Worm (Caenorhabditis elegans) whole organism, late embryonic: ENCODE results near the gene C18E9.8.

Experiments
- K02D7.2 ChIP-seq: sonication (generic microtip); optimal IDR thresholded peaks from 2 replicates; lab custom pipeline; 2017; ENCODE audit warnings: mild to moderate bottlenecking, missing genetic modification characterization, missing compliant biosample characterization
- T23F11.4 ChIP-seq: fragments of 200-800 bp; sonication (Bioruptor generic); optimal IDR thresholded peaks from 2 replicates; lab custom pipeline; 2018; ENCODE audit warnings: mild to moderate bottlenecking, missing genetic modification characterization, missing compliant biosample characterization
- ahr-1 ChIP-seq: sonication (generic microtip); optimal IDR thresholded peaks from 2 replicates; lab custom pipeline; 2016; ENCODE audit warnings: missing genetic modification characterization, missing compliant biosample characterization
- ama-1 ChIP-seq: fragments of 150-350 bp; optimal IDR thresholded peaks from 2 replicates; lab custom pipeline; 2014
- ceh-18 ChIP-seq: sonication (generic microtip); optimal IDR thresholded peaks from 2 replicates; lab custom pipeline; 2016; ENCODE audit warnings: missing genetic modification characterization, missing compliant biosample characterization
- ceh-2 ChIP-seq: sonication (generic microtip); optimal IDR thresholded peaks from 2 replicates; lab custom pipeline; 2016; ENCODE audit warnings: missing genotype, missing genetic modification characterization, missing compliant biosample characterization
- ceh-31 ChIP-seq: sonication (generic microtip); optimal IDR thresholded peaks from 2 replicates; lab custom pipeline; 2016; ENCODE audit warnings: missing genetic modification characterization, missing compliant biosample characterization
- ceh-48 ChIP-seq: sonication (generic microtip); optimal IDR thresholded peaks from 2 replicates; lab custom pipeline; 2016; ENCODE audit warnings: missing genetic modification characterization, inconsistent platforms, missing compliant biosample characterization
- che-1 ChIP-seq: sonication (generic microtip); optimal IDR thresholded peaks from 2 replicates; lab custom pipeline; 2016; ENCODE audit warnings: mild to moderate bottlenecking, missing genetic modification characterization, missing compliant biosample characterization
- dmd-4 ChIP-seq: sonication (generic microtip); optimal IDR thresholded peaks from 2 replicates; lab custom pipeline; 2016; ENCODE audit warnings: borderline replicate concordance, missing genetic modification characterization, missing compliant biosample characterization
- dve-1 ChIP-seq: sonication (generic microtip); optimal IDR thresholded peaks from 2 replicates; lab custom pipeline; 2017; ENCODE audit warnings: antibody characterized with exemption, mild to moderate bottlenecking, missing genetic modification characterization, missing compliant biosample characterization
- ets-4 ChIP-seq: sonication (generic microtip); optimal IDR thresholded peaks from 2 replicates; lab custom pipeline; 2016; ENCODE audit warnings: missing genetic modification characterization, missing compliant biosample characterization
- eyg-1 ChIP-seq: sonication (generic microtip); optimal IDR thresholded peaks from 2 replicates; lab custom pipeline; 2016; ENCODE audit warnings: missing genotype, missing genetic modification characterization, missing compliant biosample characterization
- fax-1 ChIP-seq: sonication (generic microtip); optimal IDR thresholded peaks from 2 replicates; lab custom pipeline; 2016; ENCODE audit warnings: missing genotype, missing genetic modification characterization, missing compliant biosample characterization
- fkh-10 ChIP-seq: fragments of 150-350 bp; optimal IDR thresholded peaks from 2 replicates; lab custom pipeline; 2014; ENCODE audit warnings: missing biosample characterization, missing genetic modification reagents, missing genetic modification characterization
- hlh-13 ChIP-seq: fragments of 200-800 bp; sonication (Bioruptor generic); optimal IDR thresholded peaks from 2 replicates; lab custom pipeline; 2018; ENCODE audit warnings: mild to moderate bottlenecking, missing genetic modification characterization, missing compliant biosample characterization
- hlh-30 ChIP-seq: sonication (generic microtip); optimal IDR thresholded peaks from 2 replicates; lab custom pipeline; 2017; ENCODE audit warnings: antibody characterized with exemption, missing genetic modification characterization, missing compliant biosample characterization; ENCODE audit not compliant: insufficient read depth
- lim-6 ChIP-seq: sonication (generic microtip); optimal IDR thresholded peaks from 2 replicates; lab custom pipeline; 2016; ENCODE audit warnings: missing genetic modification characterization, missing compliant biosample characterization
- lin-11 ChIP-seq: fragments of 200-800 bp; sonication (Bioruptor generic); optimal IDR thresholded peaks from 2 replicates; lab custom pipeline; 2018; ENCODE audit warnings: mild to moderate bottlenecking, missing genetic modification characterization, missing compliant biosample characterization
- madf-2 ChIP-seq: sonication (generic microtip); optimal IDR thresholded peaks from 2 replicates; lab custom pipeline; 2017; ENCODE audit warnings: missing genetic modification characterization, missing compliant biosample characterization
- mec-3 ChIP-seq: sonication (generic microtip); optimal IDR thresholded peaks from 2 replicates; lab custom pipeline; 2016; ENCODE audit warnings: borderline replicate concordance, missing genetic modification characterization, missing compliant biosample characterization
- nhr-11 ChIP-seq: fragments of 150-350 bp; optimal IDR thresholded peaks from 2 replicates; lab custom pipeline; 2014; ENCODE audit warnings: missing biosample characterization, missing genetic modification characterization
- nhr-232 ChIP-seq: sonication (generic microtip); optimal IDR thresholded peaks from 2 replicates; lab custom pipeline; 2016; ENCODE audit warnings: missing genetic modification characterization, missing compliant biosample characterization
- odd-2 ChIP-seq: sonication (generic microtip); optimal IDR thresholded peaks from 2 replicates; lab custom pipeline; 2017; ENCODE audit warnings: antibody characterized with exemption, mild to moderate bottlenecking, missing genetic modification characterization, missing compliant biosample characterization
- pax-1 ChIP-seq: fragments of 150-350 bp; optimal IDR thresholded peaks from 2 replicates; lab custom pipeline; 2014; ENCODE audit warnings: missing biosample characterization, missing genetic modification characterization
- pha-4 ChIP-seq: fragments of 150-350 bp; optimal IDR thresholded peaks from 2 replicates; lab custom pipeline; 2018; ENCODE audit warnings: missing biosample characterization, missing genetic modification reagents, missing genetic modification characterization
- pqm-1 ChIP-seq: sonication (generic microtip); optimal IDR thresholded peaks from 2 replicates; lab custom pipeline; 2016; ENCODE audit warnings: missing genetic modification characterization, missing compliant biosample characterization
- pros-1 ChIP-seq: fragments of 150-350 bp; optimal IDR thresholded peaks from 2 replicates; lab custom pipeline; 2014; ENCODE audit warnings: missing biosample characterization, missing genetic modification reagents, missing genetic modification characterization
- ref-2 ChIP-seq: sonication (generic microtip); optimal IDR thresholded peaks from 2 replicates; lab custom pipeline; 2016; ENCODE audit warnings: missing genetic modification characterization, missing compliant biosample characterization
- rnt-1 ChIP-seq: sonication (generic microtip); optimal IDR thresholded peaks from 2 replicates; lab custom pipeline; 2016; ENCODE audit warnings: missing genetic modification characterization, missing compliant biosample characterization
- sdc-2 ChIP-seq: sonication (generic microtip); optimal IDR thresholded peaks from 2 replicates; lab custom pipeline; 2016; ENCODE audit warnings: missing genotype, missing genetic modification characterization, missing compliant biosample characterization
- sox-2 ChIP-seq: fragments of 200-800 bp; sonication (Bioruptor generic); IDR thresholded peaks from 2 replicates; pipeline ENCODE4 v1.3.6; 2022; ENCODE audit warnings: missing genetic modification reagents, missing genetic modification characterization, missing compliant biosample characterization
- sox-4 ChIP-seq: sonication (generic microtip); optimal IDR thresholded peaks from 2 replicates; lab custom pipeline; 2017; ENCODE audit warnings: mild to moderate bottlenecking, missing genetic modification characterization, inconsistent platforms, missing compliant biosample characterization
- syd-9 ChIP-seq: sonication (generic microtip); optimal IDR thresholded peaks from 2 replicates; lab custom pipeline; 2016; ENCODE audit warnings: mild to moderate bottlenecking, missing genetic modification characterization, moderate library complexity, missing compliant biosample characterization
- tbx-7 ChIP-seq: sonication (generic microtip); optimal IDR thresholded peaks from 2 replicates; lab custom pipeline; 2016; ENCODE audit warnings: missing genotype, missing genetic modification characterization, missing compliant biosample characterization
- unc-3 ChIP-seq, 2 experiments: fragments of 200-800 bp in 1 of 2; sonication (Bioruptor generic) in 1 of 2; sonication (generic microtip) in 1 of 2; conservative IDR thresholded peaks in 1 of 2; optimal IDR thresholded peaks in 1 of 2; 2 replicates each; pipeline versions ENCODE4 v1.3.6 to Lab custom; 2016 to 2022; ENCODE audit warnings: missing compliant biosample characterization in 2 of 2, missing genetic modification characterization in 2 of 2, missing genetic modification reagents in 1 of 2
- unc-55 ChIP-seq: sonication (generic microtip); optimal IDR thresholded peaks from 2 replicates; lab custom pipeline; 2017; ENCODE audit warnings: missing biosample characterization, missing genetic modification reagents, missing genetic modification characterization
- unc-86 ChIP-seq: sonication (generic microtip); optimal IDR thresholded peaks from 2 replicates; lab custom pipeline; 2016; ENCODE audit warnings: missing genetic modification characterization, missing compliant biosample characterization
- zip-5 ChIP-seq: sonication (generic microtip); optimal IDR thresholded peaks from 2 replicates; lab custom pipeline; 2016; ENCODE audit warnings: missing genetic modification characterization, missing compliant biosample characterization

Gene C18E9.8

DNA sequence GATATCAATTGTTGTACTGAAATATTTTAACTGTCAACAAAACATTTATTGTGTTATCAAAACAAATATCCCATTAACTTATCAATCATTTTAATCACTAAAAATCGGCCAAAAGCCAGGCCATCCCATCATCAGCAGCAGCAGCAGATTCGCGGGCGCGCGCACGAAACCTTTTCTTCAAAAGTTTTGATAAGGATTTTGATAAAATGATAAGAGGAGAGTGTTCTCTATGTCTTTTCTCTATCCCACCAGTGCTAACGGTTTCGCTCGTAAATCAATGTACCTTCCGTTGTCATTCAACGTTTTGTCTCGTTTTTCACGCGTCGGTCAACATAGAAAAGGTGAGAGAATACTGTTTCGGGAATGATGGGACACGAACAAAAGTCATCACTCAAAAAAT, 40.2 kb upstream of the C18E9.8 start:
- TF ChIP-seq T23F11.4 (GFP tag; lab: Kevin White, UChicago), result no peak

DNA sequence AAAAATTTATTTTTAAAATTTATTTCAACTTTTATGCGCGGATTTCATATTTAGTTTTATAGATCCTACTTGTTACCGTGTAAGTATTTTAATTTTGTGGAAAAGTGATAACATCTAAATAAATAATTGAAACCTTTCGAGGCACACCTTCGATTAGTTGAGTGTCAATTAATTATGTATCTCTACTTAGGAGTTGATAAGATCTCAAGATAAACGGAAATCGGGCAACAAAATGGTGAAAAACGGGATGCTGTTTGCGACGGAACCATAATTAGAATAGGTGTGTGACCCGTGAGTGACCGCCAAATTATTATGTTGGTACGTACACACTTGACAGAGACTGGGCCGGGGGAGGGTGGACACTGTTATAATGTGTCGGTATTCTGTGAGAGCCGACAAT, 38.5 kb upstream of the C18E9.8 start:
- TF ChIP-seq mec-3 (no peak), dmd-4 (tag; lab: Kevin White, UChicago) (no peak), ahr-1 (tag; lab: Kevin White, UChicago) (no peak), ceh-31 (tag; lab: Kevin White, UChicago) (no peak), K02D7.2 (tag; lab: Kevin White, UChicago) (no peak), unc-86 (tag; lab: Kevin White, UChicago) (no peak), ceh-2 (no peak), odd-2 (tag; lab: Kevin White, UChicago) (no peak), eyg-1 (tag; lab: Kevin White, UChicago) (no peak), sox-2 (GFP tag; lab: Robert Waterston, UW) (no peak), zip-5 (no peak), lin-11 (tag; lab: Kevin White, UChicago) (no peak), unc-55 (GFP tag; lab: Kevin White, UChicago) (no peak), che-1 (tag; lab: Kevin White, UChicago) (no peak), ceh-48 (tag; lab: Kevin White, UChicago) (no peak), sox-4 (no peak), hlh-13 (GFP tag; lab: Kevin White, UChicago) (no peak), pha-4 (tag; lab: Kevin White, UChicago) (no peak)
- TF ChIP-seq, all 69 proteins: peak for 0

DNA sequence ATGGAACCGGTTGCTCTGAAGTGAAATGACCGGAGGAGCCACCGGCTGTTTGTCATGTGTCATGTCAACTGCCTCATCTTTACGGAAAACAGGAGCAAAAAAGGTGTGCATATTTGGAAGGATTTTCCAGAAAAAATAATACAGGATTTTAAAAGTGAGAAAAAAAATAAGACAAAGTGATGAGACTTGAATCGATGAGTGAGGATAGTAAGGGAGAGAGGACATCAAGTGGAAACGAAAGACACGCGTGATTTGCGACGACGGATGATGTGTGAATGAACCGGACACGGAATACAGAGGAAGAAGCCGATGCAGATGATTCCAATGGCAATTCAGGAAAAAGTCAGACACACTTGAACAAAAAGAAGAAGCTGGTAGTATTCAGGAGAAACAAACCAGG, 36.5 kb upstream of the C18E9.8 start:
- TF ChIP-seq fax-1 (no peak), ama-1 (lab: Kevin White, UChicago) (no peak), zip-5 (no peak), madf-2 (tag; lab: Kevin White, UChicago) (no peak), tbx-7 (no peak), ceh-31 (tag; lab: Kevin White, UChicago) (no peak), odd-2 (tag; lab: Kevin White, UChicago) (no peak), hlh-13 (GFP tag; lab: Kevin White, UChicago) (no peak), pax-1 (tag; lab: Kevin White, UChicago) (no peak), hlh-30 (no peak), ahr-1 (tag; lab: Kevin White, UChicago) (no peak), pros-1 (tag; lab: Kevin White, UChicago) (no peak), rnt-1 (tag; lab: Kevin White, UChicago) (no peak), ceh-18 (tag; lab: Kevin White, UChicago) (no peak), ref-2 (tag; lab: Kevin White, UChicago) (no peak)
- TF ChIP-seq, all 69 proteins: peak for 0

DNA sequence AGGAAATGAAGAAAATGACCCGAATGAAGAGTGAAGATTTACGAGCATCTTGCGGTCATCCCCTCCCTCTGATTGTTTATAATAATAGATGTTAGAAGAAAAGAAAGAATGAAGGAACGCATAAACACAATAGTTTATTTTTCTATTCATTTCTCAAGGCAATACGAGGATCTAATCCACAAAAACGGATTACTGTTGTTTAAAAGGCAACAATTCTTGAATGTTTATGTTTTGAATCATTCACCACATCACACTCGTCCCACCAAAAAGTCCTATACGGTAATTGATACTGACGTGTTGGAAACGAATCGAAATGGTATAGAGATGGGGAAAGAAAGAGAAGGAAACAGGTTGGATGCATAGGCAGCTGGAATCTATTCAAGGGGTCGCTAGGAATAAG, 33.8 kb upstream of the C18E9.8 start:
- TF ChIP-seq dve-1 (tag; lab: Kevin White, UChicago), result no peak
- TF ChIP-seq sdc-2 (tag; lab: Kevin White, UChicago), result no peak
- TF ChIP-seq nhr-232 (tag; lab: Kevin White, UChicago), result no peak
- TF ChIP-seq nhr-11, result no peak
- no peak for TF ChIP-seq lim-6 (tag; lab: Kevin White, UChicago)
- TF ChIP-seq rnt-1 (tag; lab: Kevin White, UChicago), result no peak
- TF ChIP-seq pax-1 (tag; lab: Kevin White, UChicago), result no peak
- no peak for TF ChIP-seq fax-1
- TF ChIP-seq, all 69 proteins: peak for 0

DNA sequence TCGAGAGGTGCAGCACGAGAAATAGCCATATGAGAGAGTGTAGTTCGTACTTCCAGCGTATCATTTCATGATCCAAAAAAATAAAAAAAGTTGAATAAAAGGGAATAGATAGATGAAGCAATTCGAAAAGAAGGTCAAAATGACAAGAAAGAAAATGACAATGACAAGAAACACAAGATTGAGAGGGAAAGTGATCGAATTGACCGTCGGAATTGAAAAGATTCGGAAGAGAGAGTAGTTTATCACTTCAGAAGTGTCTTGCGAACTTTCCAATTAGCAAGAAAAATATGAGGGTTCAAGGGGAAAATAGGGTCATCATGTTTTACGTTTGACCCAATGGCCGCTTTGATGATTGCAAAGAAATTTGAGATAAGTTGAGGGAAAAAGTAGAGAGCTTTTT, 31.8 kb upstream of the C18E9.8 start, which contains the start of gene dep-1:
Gene dep-1 (minus strand): TSS at position 95 of the 400 bp plus-strand sequence.
- TF ChIP-seq dmd-4 (tag; lab: Kevin White, UChicago), result no peak
- TF ChIP-seq sox-2 (GFP tag; lab: Robert Waterston, UW), result no peak
- no peak for TF ChIP-seq fkh-10
- no peak for TF ChIP-seq pqm-1 (tag; lab: Kevin White, UChicago)
- no peak for TF ChIP-seq unc-3 (GFP tag; conservative IDR thresholded peaks at IDR 0.05; lab: Robert Waterston, UW)
- TF ChIP-seq unc-3 (tag; optimal IDR thresholded peaks at IDR 0.05; lab: Kevin White, UChicago), result no peak
- TF ChIP-seq ets-4 (tag; lab: Kevin White, UChicago), result no peak
- TF ChIP-seq eyg-1 (tag; lab: Kevin White, UChicago), result no peak
- no peak for TF ChIP-seq syd-9 (tag; lab: Kevin White, UChicago)
- TF ChIP-seq tbx-7, result no peak
